Fruit fly (Drosophila melanogaster) whole organism, embryonic: ENCODE measurements around the gene Xe7.

ENCODE experiments used
- CG12744 ChIP-seq: fragments of 200-800 bp; sonication (Bioruptor generic); optimal IDR thresholded peaks from 2 replicates; lab custom pipeline; 2016; ENCODE audit warnings: missing biosample characterization, missing genetic modification characterization
- CG17829 ChIP-seq: fragments of 200-800 bp; optimal IDR thresholded peaks from 2 replicates; lab custom pipeline; 2019; ENCODE audit warnings: missing biosample characterization, mild to moderate bottlenecking, missing genetic modification characterization, moderate library complexity
- CG34224 ChIP-seq: fragments of 200-800 bp; sonication (Bioruptor generic); IDR thresholded peaks from 3 replicates; pipeline ENCODE4 v1.3.6; 2022; ENCODE audit warnings: missing biosample characterization, missing genetic modification characterization; ENCODE audit not compliant: partially characterized antibody
- CG7357 ChIP-seq: fragments of 200-800 bp; sonication (Bioruptor generic); IDR thresholded peaks from 3 replicates; pipeline ENCODE4 v1.3.6; 2022; ENCODE audit warnings: missing biosample characterization, missing genetic modification characterization
- CG7786 ChIP-seq: fragments of 200-800 bp; sonication (Bioruptor generic); optimal IDR thresholded peaks from 2 replicates; lab custom pipeline; 2016; ENCODE audit warnings: missing biosample characterization, missing genetic modification characterization
- Sin3A ChIP-seq: fragments of >200 bp; optimal IDR thresholded peaks from 2 replicates; lab custom pipeline; 2018
- dan ChIP-seq: fragments of 200-800 bp; sonication (Bioruptor generic); IDR thresholded peaks from 2 replicates; pipeline ENCODE4 v1.3.6; 2022; ENCODE audit warnings: missing biosample characterization, missing genetic modification characterization
- dmrt11E ChIP-seq: fragments of 200-800 bp; sonication (Bioruptor generic); optimal IDR thresholded peaks from 3 replicates; lab custom pipeline; 2018; ENCODE audit warnings: missing biosample characterization, mild to moderate bottlenecking, missing genetic modification characterization, moderate library complexity
- exex ChIP-seq: fragments of 200-800 bp; sonication (Bioruptor generic); optimal IDR thresholded peaks from 4 replicates; lab custom pipeline; 2018; ENCODE audit warnings: missing biosample characterization, mild to moderate bottlenecking, missing genetic modification characterization, moderate library complexity

- TF ChIP-seq exex (tag; lab: Kevin White, UChicago): no peak
- no peak for TF ChIP-seq CG7786 (GFP tag; lab: Kevin White, UChicago)
- TF ChIP-seq dan (GFP tag; lab: Robert Waterston, UW): no peak
- no peak for TF ChIP-seq CG12744
- no peak for TF ChIP-seq dmrt11E (tag; lab: Kevin White, UChicago)
- TF ChIP-seq CG17829 (tag; lab: Kevin White, UChicago): no peak
- TF ChIP-seq CG7357 (GFP tag; lab: Robert Waterston, UW): no peak
- no peak for TF ChIP-seq CG34224 (GFP tag; lab: Robert Waterston, UW)
- TF ChIP-seq Sin3A: no peak
Observed at dm6 chr3R:5617923-5618623, 51.1 kb downstream of the Xe7 start.
